Fruit fly (Drosophila melanogaster) whole organism, pupa: ENCODE data around the gene CG12011.

Experiments used
- CG10348 ChIP-seq: fragments of 200-800 bp; sonication (Bioruptor generic); IDR thresholded peaks from 2 replicates; pipeline ENCODE4 v1.3.6; 2022; ENCODE audit warnings: missing biosample characterization, missing genetic modification characterization
- CG13204 ChIP-seq: fragments of 200-800 bp; sonication (Bioruptor generic); optimal IDR thresholded peaks from 2 replicates; lab custom pipeline; 2018; ENCODE audit warnings: missing biosample characterization, mild to moderate bottlenecking, missing genetic modification characterization, moderate library complexity
- CG14655 ChIP-seq: fragments of 200-800 bp; sonication (Bioruptor generic); optimal IDR thresholded peaks from 3 replicates; lab custom pipeline; 2017; ENCODE audit warnings: mild to moderate bottlenecking, missing biosample characterization, missing genetic modification reagents, missing genetic modification characterization
- CG15710 ChIP-seq: fragments of 200-800 bp; sonication (Bioruptor generic); optimal IDR thresholded peaks from 2 replicates; lab custom pipeline; 2018; ENCODE audit warnings: missing biosample characterization, mild to moderate bottlenecking, missing genetic modification characterization, moderate library complexity
- CG17806 ChIP-seq: fragments of 200-800 bp; sonication (Bioruptor generic); optimal IDR thresholded peaks from 2 replicates; lab custom pipeline; 2018; ENCODE audit warnings: missing biosample characterization, mild to moderate bottlenecking, missing genetic modification characterization, moderate library complexity
- CG8301 ChIP-seq: fragments of 200-800 bp; sonication (Bioruptor generic); optimal IDR thresholded peaks from 2 replicates; lab custom pipeline; 2018; ENCODE audit warnings: missing biosample characterization, mild to moderate bottlenecking, missing genetic modification characterization
- CG9948 ChIP-seq: fragments of 200-800 bp; sonication (Bioruptor generic); optimal IDR thresholded peaks from 2 replicates; lab custom pipeline; 2018; ENCODE audit warnings: missing biosample characterization, mild to moderate bottlenecking, missing genetic modification characterization, moderate library complexity
- D1 ChIP-seq: fragments of 200-800 bp; sonication (Bioruptor generic); optimal IDR thresholded peaks from 2 replicates; lab custom pipeline; 2018; ENCODE audit warnings: missing biosample characterization, mild to moderate bottlenecking, missing genetic modification characterization, moderate library complexity
- EcR ChIP-seq: fragments of 200-800 bp; sonication (Bioruptor generic); optimal IDR thresholded peaks from 3 replicates; lab custom pipeline; 2019; ENCODE audit warnings: missing biosample characterization, missing genetic modification characterization, mild to moderate bottlenecking, moderate library complexity, missing genetic modification reagents
- Pif1B ChIP-seq: fragments of 200-800 bp; sonication (Bioruptor generic); optimal IDR thresholded peaks from 3 replicates; lab custom pipeline; 2016; ENCODE audit warnings: missing biosample characterization, missing genetic modification characterization
- Snoo ChIP-seq: fragments of 200-800 bp; sonication (Bioruptor generic); optimal IDR thresholded peaks from 3 replicates; lab custom pipeline; 2017; ENCODE audit warnings: missing biosample characterization, mild to moderate bottlenecking, missing genetic modification characterization, inconsistent platforms
- fd96Ca ChIP-seq: fragments of 200-800 bp; sonication (Bioruptor generic); IDR thresholded peaks from 3 replicates; pipeline ENCODE4 v1.3.6; 2022; ENCODE audit warnings: missing biosample characterization, missing genetic modification characterization
- gl ChIP-seq: fragments of 200-800 bp; sonication (Bioruptor generic); optimal IDR thresholded peaks from 2 replicates; lab custom pipeline; 2018; ENCODE audit warnings: missing biosample characterization, mild to moderate bottlenecking, missing genetic modification characterization

dm6 chr3L:1672627-1673026, 21.8 kb upstream of the CG12011 start, which contains the start of gene CG13930:
- TF ChIP-seq CG14655 (no peak), CG15710 (tag; lab: Kevin White, UChicago) (no peak), fd96Ca (no peak), CG17806 (tag; lab: Kevin White, UChicago) (no peak), CG8301 (no peak), CG9948 (tag; lab: Kevin White, UChicago) (no peak), D1 (tag; lab: Kevin White, UChicago) (no peak), Snoo (tag; lab: Kevin White, UChicago) (no peak), gl (tag; lab: Kevin White, UChicago) (no peak), CG13204 (GFP tag; lab: Kevin White, UChicago) (no peak), EcR (GFP tag; lab: Kevin White, UChicago) (no peak), CG10348 (GFP tag; lab: Robert Waterston, UW) (no peak), Pif1B (no peak)
